Worm (Caenorhabditis elegans) whole organism, early embryonic: ENCODE measurements around the gene T04A6.3.

Experiments
- F13C5.2 ChIP-seq: sonication (generic microtip); optimal IDR thresholded peaks from 2 replicates; lab custom pipeline; 2017; ENCODE audit warnings: mild to moderate bottlenecking, missing genetic modification characterization, inconsistent platforms, missing compliant biosample characterization
- ama-1 ChIP-seq: fragments of 150-350 bp; optimal IDR thresholded peaks from 2 replicates; lab custom pipeline; 2014
- flt-1 ChIP-seq: fragments of 200-800 bp; sonication (Bioruptor generic); IDR thresholded peaks from 2 replicates; pipeline ENCODE4 v1.3.6; 2022; ENCODE audit warnings: missing genetic modification characterization, missing compliant biosample characterization
- tbx-11 ChIP-seq: fragments of 200-800 bp; sonication (Bioruptor generic); IDR thresholded peaks from 2 replicates; pipeline ENCODE4 v1.3.6; 2022; ENCODE audit warnings: missing genetic modification characterization, missing compliant biosample characterization
- tbx-37 ChIP-seq: fragments of 200-800 bp; sonication (Bioruptor generic); conservative IDR thresholded peaks from 2 replicates; pipeline ENCODE4 v1.3.6; 2022; ENCODE audit warnings: missing genetic modification reagents, missing genetic modification characterization, missing compliant biosample characterization

DNA sequence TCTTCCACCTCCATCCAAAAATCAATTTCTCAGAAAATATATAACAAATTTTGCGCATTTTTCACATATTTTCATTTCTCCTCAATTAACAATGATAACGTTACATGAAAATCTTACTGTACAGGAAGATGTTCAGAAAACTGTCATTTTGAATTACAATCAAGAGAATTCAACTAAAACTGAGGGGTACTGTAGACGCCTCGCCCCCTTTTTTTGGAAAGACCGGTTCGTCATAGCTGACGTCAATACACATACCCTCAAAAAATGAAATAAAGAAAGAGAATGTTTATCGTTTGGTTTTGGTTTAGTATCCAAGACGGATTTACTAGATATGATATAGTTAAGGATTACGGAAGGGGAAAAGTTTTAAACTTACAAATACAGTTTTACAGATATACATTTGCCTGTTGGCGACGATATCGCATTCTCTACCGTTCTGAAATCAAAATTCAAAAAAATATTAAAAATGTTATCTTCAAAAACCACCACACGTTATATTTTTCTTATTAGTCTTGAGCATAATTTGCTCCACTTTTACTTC, 50.1 kb downstream of the T04A6.3 start:
- TF ChIP-seq ama-1 (no peak), tbx-11 (no peak), F13C5.2 (tag; lab: Kevin White, UChicago) (no peak), tbx-37 (no peak), flt-1 (GFP tag; lab: Robert Waterston, UW) (no peak)
